Worm (Caenorhabditis elegans): ENCODE measurements around the gene mfsd-11.

Gene mfsd-11

DNA sequence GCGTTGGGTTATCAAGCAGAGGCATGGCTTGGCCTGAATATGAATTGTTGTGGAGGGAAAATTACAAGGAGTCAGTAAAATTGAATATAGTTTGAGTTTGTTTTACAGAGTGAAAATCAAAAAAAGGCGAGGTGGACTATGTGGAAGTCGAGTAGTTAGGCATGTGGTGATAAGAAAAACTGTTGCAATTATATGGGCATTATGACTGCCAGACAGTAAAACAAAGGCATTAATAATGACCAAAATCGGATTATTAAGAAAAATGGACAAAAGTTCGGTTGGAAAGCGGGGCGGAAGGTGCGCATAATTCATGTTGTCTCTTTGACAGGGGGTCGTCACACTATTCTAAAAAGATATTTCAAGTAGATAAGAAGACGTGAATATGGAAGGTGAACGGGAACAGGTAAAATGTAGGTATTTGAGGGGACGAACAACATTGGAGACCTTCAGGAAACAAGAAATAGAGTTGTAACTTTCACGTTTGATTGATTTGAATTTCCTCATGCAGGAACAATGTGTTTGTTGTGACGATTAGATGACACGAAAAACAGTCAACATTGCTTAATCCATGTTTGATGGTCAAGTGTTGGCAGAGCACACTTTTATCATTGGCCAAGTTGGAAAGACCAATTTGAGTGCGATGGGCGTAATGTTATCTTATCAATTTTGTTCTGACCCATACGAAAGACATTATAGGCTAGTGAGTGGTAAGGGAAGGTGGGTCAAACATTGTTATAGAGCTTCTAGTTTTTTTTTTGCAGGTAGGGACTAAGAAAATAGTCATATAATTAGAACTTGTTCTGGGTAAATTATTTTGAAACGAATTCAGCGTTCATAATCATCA lies at the start of gene mfsd-11:
mfsd-11 (minus strand) TSS at position 51 of the 844 bp plus-strand sequence.
- no peak for TF ChIP-seq flt-1 (GFP tag; IDR thresholded peaks at IDR 0.05)
- TF ChIP-seq ztf-23 (GFP tag; IDR thresholded peaks at IDR 0.05): no peak
- TF ChIP-seq ref-1 (GFP tag; conservative IDR thresholded peaks at IDR 0.05): no peak
- TF ChIP-seq cog-1 (tag; optimal IDR thresholded peaks at IDR 0.05): no peak
- TF ChIP-seq klf-2 (GFP tag; conservative IDR thresholded peaks at IDR 0.05): no peak
- no peak for TF ChIP-seq ztf-29 (GFP tag; IDR thresholded peaks at IDR 0.05)
- no peak for TF ChIP-seq med-1 (GFP tag; optimal IDR thresholded peaks at IDR 0.05; ENCODE audit: insufficient read depth)
- no peak for TF ChIP-seq tab-1 (GFP tag; IDR thresholded peaks at IDR 0.05)
- no peak for TF ChIP-seq T22C8.4 (GFP tag; IDR thresholded peaks at IDR 0.05)

- TF ChIP-seq T22C8.4 (GFP tag; IDR thresholded peaks at IDR 0.05) (no peak), ztf-23 (GFP tag; IDR thresholded peaks at IDR 0.05) (no peak), klf-2 (GFP tag; conservative IDR thresholded peaks at IDR 0.05) (no peak), med-1 (GFP tag; optimal IDR thresholded peaks at IDR 0.05; ENCODE audit: insufficient read depth) (no peak), flt-1 (GFP tag; IDR thresholded peaks at IDR 0.05) (no peak), ref-1 (GFP tag; conservative IDR thresholded peaks at IDR 0.05) (no peak), cog-1 (tag; optimal IDR thresholded peaks at IDR 0.05) (no peak), ztf-29 (GFP tag; IDR thresholded peaks at IDR 0.05) (no peak), tab-1 (GFP tag; IDR thresholded peaks at IDR 0.05) (no peak)
Observed at ce11 chrX:12201840-12202239, 47.9 kb upstream of the mfsd-11 start.

- TF ChIP-seq flt-1 (GFP tag; IDR thresholded peaks at IDR 0.05) (no peak), tab-1 (GFP tag; IDR thresholded peaks at IDR 0.05) (no peak), ztf-23 (GFP tag; IDR thresholded peaks at IDR 0.05) (no peak)
Observed at ce11 chrX:12201435-12201834, 47.5 kb upstream of the mfsd-11 start.

DNA sequence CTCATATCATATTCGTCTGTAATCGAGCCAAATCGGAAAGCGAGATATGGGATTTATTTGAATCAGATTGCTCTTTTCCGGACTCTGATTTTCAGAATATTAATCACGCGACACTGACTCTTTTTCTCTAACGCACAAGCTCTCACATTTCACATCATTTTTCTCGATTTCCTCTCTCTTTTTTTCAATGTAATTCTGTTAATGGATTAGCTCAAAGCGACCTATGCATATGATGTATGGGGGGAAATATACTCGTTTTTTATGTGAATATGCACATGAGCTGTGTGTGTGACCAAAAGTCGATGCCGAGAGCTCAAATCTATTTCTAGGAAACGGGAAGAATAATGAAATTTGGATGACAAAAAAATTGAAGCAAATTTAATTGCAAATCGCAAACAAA lies 46.7 kb upstream of the mfsd-11 start:
- TF ChIP-seq ref-1 (GFP tag; conservative IDR thresholded peaks at IDR 0.05): no peak
- TF ChIP-seq flt-1 (GFP tag; IDR thresholded peaks at IDR 0.05): no peak
- no peak for TF ChIP-seq klf-2 (GFP tag; conservative IDR thresholded peaks at IDR 0.05)
- TF ChIP-seq tab-1 (GFP tag; IDR thresholded peaks at IDR 0.05): no peak

DNA sequence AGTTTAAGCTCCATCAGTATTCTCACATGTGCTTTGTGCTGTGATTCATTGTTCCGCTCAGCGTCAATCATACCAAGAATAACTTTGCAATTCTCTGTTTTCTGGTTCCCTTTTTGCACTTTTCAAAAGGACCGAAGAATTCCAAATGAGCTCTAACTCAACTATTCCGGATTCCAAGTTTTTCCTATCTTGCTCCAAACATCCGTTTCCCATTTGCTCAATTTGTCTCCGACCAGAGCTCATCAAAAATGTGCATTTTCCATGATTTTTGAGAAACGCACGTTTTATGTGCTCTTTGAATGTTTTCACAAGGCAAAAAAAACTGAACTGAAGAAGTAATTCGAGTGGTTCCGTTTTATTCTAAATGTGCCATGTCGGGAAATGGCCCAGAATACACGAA lies 44.4 kb upstream of the mfsd-11 start:
- no peak for TF ChIP-seq ref-1 (GFP tag; conservative IDR thresholded peaks at IDR 0.05)
- no peak for TF ChIP-seq flt-1 (GFP tag; IDR thresholded peaks at IDR 0.05)
- no peak for TF ChIP-seq tab-1 (GFP tag; IDR thresholded peaks at IDR 0.05)
- TF ChIP-seq cog-1 (tag; optimal IDR thresholded peaks at IDR 0.05): no peak

DNA sequence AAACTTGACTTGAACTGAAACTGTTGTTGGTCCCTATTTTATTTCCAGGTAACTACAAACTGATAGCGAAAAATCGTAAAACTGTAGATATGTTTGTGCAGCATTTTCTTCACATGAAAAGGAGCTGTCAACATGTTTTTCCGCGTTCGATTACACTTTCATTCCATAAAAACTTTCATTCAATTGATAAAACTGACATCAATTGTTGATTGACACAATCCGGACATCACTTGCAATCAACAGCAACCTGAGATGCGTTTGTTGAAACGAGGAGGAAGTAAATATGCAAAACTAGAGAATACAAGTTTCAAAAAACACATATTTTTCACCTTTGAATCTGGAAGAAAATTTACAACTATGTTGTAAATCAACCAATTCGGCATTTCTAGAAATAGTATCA lies 43.5 kb upstream of the mfsd-11 start:
- TF ChIP-seq ztf-23 (GFP tag; IDR thresholded peaks at IDR 0.05) (no peak), ref-1 (GFP tag; conservative IDR thresholded peaks at IDR 0.05) (no peak), tab-1 (GFP tag; IDR thresholded peaks at IDR 0.05) (no peak), med-1 (GFP tag; optimal IDR thresholded peaks at IDR 0.05; ENCODE audit: insufficient read depth) (no peak), flt-1 (GFP tag; IDR thresholded peaks at IDR 0.05) (no peak), ztf-29 (GFP tag; IDR thresholded peaks at IDR 0.05) (no peak)

ce11 chrX:12188280-12189071 lies 34.6 kb upstream of the mfsd-11 start:
- TF ChIP-seq med-1 (GFP tag; optimal IDR thresholded peaks at IDR 0.05; ENCODE audit: insufficient read depth) (no peak), ref-1 (GFP tag; conservative IDR thresholded peaks at IDR 0.05) (no peak), ztf-23 (GFP tag; IDR thresholded peaks at IDR 0.05) (no peak), ztf-29 (GFP tag; IDR thresholded peaks at IDR 0.05) (no peak), flt-1 (GFP tag; IDR thresholded peaks at IDR 0.05) (no peak), klf-2 (GFP tag; conservative IDR thresholded peaks at IDR 0.05) (no peak), tab-1 (GFP tag; IDR thresholded peaks at IDR 0.05) (no peak), cog-1 (tag; optimal IDR thresholded peaks at IDR 0.05) (no peak), T22C8.4 (GFP tag; IDR thresholded peaks at IDR 0.05) (no peak)

- no peak for TF ChIP-seq ztf-29 (GFP tag; IDR thresholded peaks at IDR 0.05)
- no peak for TF ChIP-seq ref-1 (GFP tag; conservative IDR thresholded peaks at IDR 0.05)
- no peak for TF ChIP-seq ztf-23 (GFP tag; IDR thresholded peaks at IDR 0.05)
- TF ChIP-seq cog-1 (tag; optimal IDR thresholded peaks at IDR 0.05): no peak
- TF ChIP-seq T22C8.4 (GFP tag; IDR thresholded peaks at IDR 0.05): no peak
- no peak for TF ChIP-seq flt-1 (GFP tag; IDR thresholded peaks at IDR 0.05)
- TF ChIP-seq med-1 (GFP tag; optimal IDR thresholded peaks at IDR 0.05; ENCODE audit: insufficient read depth): no peak
Observed at ce11 chrX:12186592-12186991, 32.7 kb upstream of the mfsd-11 start.

ce11 chrX:12185847-12186559 lies 32.1 kb upstream of the mfsd-11 start:
- no peak for TF ChIP-seq flt-1 (GFP tag; IDR thresholded peaks at IDR 0.05)
- TF ChIP-seq T22C8.4 (GFP tag; IDR thresholded peaks at IDR 0.05): no peak
- no peak for TF ChIP-seq ztf-23 (GFP tag; IDR thresholded peaks at IDR 0.05)
- no peak for TF ChIP-seq med-1 (GFP tag; optimal IDR thresholded peaks at IDR 0.05; ENCODE audit: insufficient read depth)

DNA sequence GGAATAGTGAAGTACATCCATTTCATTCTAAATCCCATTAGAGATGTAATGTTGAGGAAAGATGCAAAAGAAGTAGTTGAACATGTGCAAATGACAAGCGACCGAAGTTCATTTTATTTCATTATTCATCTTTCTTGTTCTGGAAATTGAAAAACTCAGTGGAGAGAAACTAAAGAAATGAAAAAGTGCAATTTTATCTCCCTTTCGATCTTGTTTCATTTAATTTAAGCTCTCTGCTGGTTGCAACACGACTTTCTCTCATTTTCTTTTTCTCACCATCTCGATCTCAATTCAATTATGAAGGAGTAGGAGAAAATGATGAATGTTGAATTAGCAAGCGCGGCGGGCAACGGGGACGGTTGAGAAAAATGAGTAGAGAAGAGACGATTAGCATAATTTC lies 30.5 kb upstream of the mfsd-11 start:
- TF ChIP-seq ztf-29 (GFP tag; IDR thresholded peaks at IDR 0.05) (no peak), med-1 (GFP tag; optimal IDR thresholded peaks at IDR 0.05; ENCODE audit: insufficient read depth) (no peak), tab-1 (GFP tag; IDR thresholded peaks at IDR 0.05) (no peak), T22C8.4 (GFP tag; IDR thresholded peaks at IDR 0.05) (no peak)

Data from whole organism, midembryonic.